Worm (Caenorhabditis elegans) whole organism, midembryonic: Measurements from ENCODE around the gene str-130.

Source experiments
- flt-1 ChIP-seq: fragments of 200-800 bp; sonication (Bioruptor generic); IDR thresholded peaks from 2 replicates; pipeline ENCODE4 v1.3.6; 2022; ENCODE audit warnings: missing genetic modification characterization, missing compliant biosample characterization
- med-1 ChIP-seq: sonication (generic microtip); optimal IDR thresholded peaks from 2 replicates; lab custom pipeline; 2017; ENCODE audit warnings: missing genetic modification characterization, mild to moderate bottlenecking, missing compliant biosample characterization, antibody characterized with exemption, missing genetic modification reagents; ENCODE audit not compliant: insufficient read depth
- ztf-23 ChIP-seq: fragments of 200-800 bp; sonication (Bioruptor generic); IDR thresholded peaks from 2 replicates; pipeline ENCODE4 v1.3.6; 2022; ENCODE audit warnings: missing genetic modification reagents, missing genetic modification characterization, missing compliant biosample characterization
- ztf-29 ChIP-seq: fragments of 200-800 bp; sonication (Bioruptor generic); IDR thresholded peaks from 2 replicates; pipeline ENCODE4 v1.3.6; 2022; ENCODE audit warnings: missing genetic modification reagents, missing genetic modification characterization, missing compliant biosample characterization

DNA sequence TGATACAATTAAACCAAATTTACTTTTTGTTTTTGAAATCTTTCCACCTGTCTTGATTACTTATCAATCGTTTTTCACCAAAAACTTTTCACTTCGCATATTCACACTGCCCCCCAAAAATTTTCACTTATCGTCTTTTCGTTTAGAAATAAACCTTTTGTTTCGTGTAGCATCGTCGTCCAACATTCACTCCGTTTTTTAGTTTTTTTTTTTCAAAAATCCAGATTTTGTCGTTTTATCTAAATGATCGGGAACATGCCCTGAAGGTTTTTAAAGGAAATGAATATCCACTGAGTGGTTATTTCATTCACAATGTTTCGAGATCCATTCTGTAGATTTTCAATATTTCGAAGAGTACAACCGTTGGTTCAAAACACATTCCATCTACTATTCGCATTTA is 27.5 kb upstream of the str-130 start, which contains the start of gene D1014.7:
- no peak for TF ChIP-seq ztf-29 (GFP tag; lab: Robert Waterston, UW)
- no peak for TF ChIP-seq ztf-23
- TF ChIP-seq flt-1 (GFP tag; lab: Robert Waterston, UW), result no peak
- no peak for TF ChIP-seq med-1
